Worm (Caenorhabditis elegans) whole organism, L4/young adult: ENCODE measurements around the gene M57.2.

ENCODE experiments used
- W03F9.2 ChIP-seq: fragments of 150-350 bp; optimal IDR thresholded peaks from 2 replicates; lab custom pipeline; 2014; ENCODE audit warnings: missing biosample characterization, missing genetic modification characterization
- dao-5 ChIP-seq: sonication (generic microtip); optimal IDR thresholded peaks from 2 replicates; lab custom pipeline; 2016; ENCODE audit warnings: missing genotype, missing genetic modification characterization, moderate library complexity, missing compliant biosample characterization

- TF ChIP-seq dao-5 (tag; lab: Kevin White, UChicago) = no peak
- no peak for TF ChIP-seq W03F9.2 (tag; lab: Kevin White, UChicago)
These were observed 10.6 kb upstream of the M57.2 start, which contains the start of gene unc-33 for ce11 chrIV:3516586-3516985.
